Fruit fly (Drosophila melanogaster) whole organism, embryonic: ENCODE results near the gene CG5071.

ENCODE experiments used
- CG1602 ChIP-seq: fragments of 200-800 bp; sonication (Bioruptor generic); optimal IDR thresholded peaks from 3 replicates; lab custom pipeline; 2016; ENCODE audit warnings: missing biosample characterization, missing genetic modification characterization
- Gug ChIP-seq: fragments of 200-800 bp; sonication (Bioruptor generic); IDR thresholded peaks from 4 replicates; pipeline ENCODE4 v1.3.6; 2022; ENCODE audit warnings: missing biosample characterization, missing genetic modification characterization
- Hmx ChIP-seq: fragments of 200-800 bp; sonication (Bioruptor generic); optimal IDR thresholded peaks from 2 replicates; lab custom pipeline; 2016; ENCODE audit warnings: missing biosample characterization, missing genetic modification characterization
- Hr39 ChIP-seq: fragments of >200 bp; optimal IDR thresholded peaks from 2 replicates; lab custom pipeline; 2017
- Lim3 ChIP-seq: fragments of 200-800 bp; sonication (Bioruptor generic); IDR thresholded peaks from 2 replicates; pipeline ENCODE4 v1.3.6; 2022; ENCODE audit warnings: missing biosample characterization, missing genetic modification characterization
- Scr ChIP-seq: fragments of 200-800 bp; sonication (Bioruptor generic); IDR thresholded peaks from 2 replicates; pipeline ENCODE4 v1.3.6; 2022; ENCODE audit warnings: missing biosample characterization, missing genetic modification characterization; ENCODE audit not compliant: partially characterized antibody
- br ChIP-seq: fragments of >200 bp; optimal IDR thresholded peaks from 2 replicates; lab custom pipeline; 2017
- ems ChIP-seq: fragments of 200-800 bp; sonication (Bioruptor generic); optimal IDR thresholded peaks from 3 replicates; lab custom pipeline; 2016; ENCODE audit warnings: missing biosample characterization, missing genetic modification characterization

DNA sequence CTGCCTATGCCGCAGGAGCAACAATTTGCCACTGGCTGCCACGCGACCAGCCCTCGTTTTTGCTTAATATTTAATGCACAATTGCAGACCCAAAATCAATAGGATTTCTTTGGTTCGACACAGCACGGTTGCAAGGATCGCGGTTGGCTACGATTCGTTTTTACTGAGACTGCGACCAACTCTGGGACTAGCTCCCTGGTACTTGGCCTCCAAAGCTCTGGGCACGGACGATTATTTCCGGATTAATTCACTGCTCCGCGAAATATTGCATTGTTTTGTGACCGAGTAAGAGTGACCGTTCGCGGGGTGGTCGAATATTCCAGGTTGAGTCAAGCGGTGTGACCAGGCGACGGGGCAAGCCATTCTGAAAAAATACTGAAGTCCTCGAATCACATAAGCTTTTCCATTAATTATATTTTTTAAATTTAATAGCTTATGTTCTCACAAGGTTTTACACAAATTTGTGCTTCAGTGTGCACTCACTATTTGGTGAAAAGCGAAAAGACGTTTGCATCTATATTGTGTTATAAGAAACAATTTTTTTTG is 42.8 kb downstream of the CG5071 start, which contains the start of gene Tnks:
- TF ChIP-seq br (lab: Kevin White, UChicago): no peak
- no peak for TF ChIP-seq Scr (GFP tag; lab: Robert Waterston, UW)
- TF ChIP-seq Hmx (GFP tag; lab: Kevin White, UChicago): no peak
- no peak for TF ChIP-seq CG1602 (GFP tag; lab: Kevin White, UChicago)
- no peak for TF ChIP-seq ems
- TF ChIP-seq Lim3 (GFP tag; lab: Robert Waterston, UW): no peak
- no peak for TF ChIP-seq Gug (GFP tag; lab: Robert Waterston, UW)
- TF ChIP-seq Hr39: no peak
